Worm (Caenorhabditis elegans) whole organism, L1 larva: ENCODE results near the gene irld-2.
A peak's percentile ranks its signal among the peaks of the same experiment; 100 is the strongest.

ENCODE experiments used
- C04F5.9 ChIP-seq: sonication (generic microtip); optimal IDR thresholded peaks from 2 replicates; lab custom pipeline; 2016; ENCODE audit warnings: missing genetic modification characterization, missing compliant biosample characterization
- C16A3.4 ChIP-seq: fragments of 150-350 bp; optimal IDR thresholded peaks from 2 replicates; lab custom pipeline; 2014; ENCODE audit warnings: missing biosample characterization, missing genetic modification characterization
- C34B4.2 ChIP-seq: sonication (generic microtip); optimal IDR thresholded peaks from 2 replicates; lab custom pipeline; 2017; ENCODE audit warnings: mild to moderate bottlenecking, missing genetic modification characterization, missing compliant biosample characterization
- F16B12.6 ChIP-seq: fragments of 150-350 bp; optimal IDR thresholded peaks from 2 replicates; lab custom pipeline; 2014; ENCODE audit warnings: missing biosample characterization, missing genetic modification characterization
- Y116A8C.19 ChIP-seq: sonication (generic microtip); optimal IDR thresholded peaks from 2 replicates; lab custom pipeline; 2016; ENCODE audit warnings: missing compliant biosample characterization, missing genetic modification characterization, borderline replicate concordance
- ama-1 ChIP-seq: fragments of 150-350 bp; optimal IDR thresholded peaks from 2 replicates; lab custom pipeline; 2014
- blmp-1 ChIP-seq: fragments of 150-350 bp; optimal IDR thresholded peaks from 2 replicates; lab custom pipeline; 2014; ENCODE audit warnings: missing biosample characterization, missing genetic modification characterization
- ceh-63 ChIP-seq: fragments of 200-800 bp; sonication (Bioruptor generic); optimal IDR thresholded peaks from 2 replicates; lab custom pipeline; 2018; ENCODE audit warnings: mild to moderate bottlenecking, missing genetic modification characterization, missing compliant biosample characterization
- ceh-90 ChIP-seq: sonication (generic microtip); optimal IDR thresholded peaks from 2 replicates; lab custom pipeline; 2016; ENCODE audit warnings: missing genetic modification characterization, missing compliant biosample characterization
- dpl-1 ChIP-seq, 3 experiments: fragments of 150-350 bp in 2 of 3; sonication (generic microtip) in 1 of 3; optimal IDR thresholded peaks; 2 replicates each; lab custom pipeline; 2014 to 2017; ENCODE audit warnings: missing biosample characterization in 3 of 3, missing genetic modification characterization in 3 of 3, missing genetic modification reagents in 3 of 3
- efl-1 ChIP-seq, 4 experiments: fragments of 150-350 bp; optimal IDR thresholded peaks in 3 of 4; peaks in 1 of 4; 1 replicate in 1 of 4; 2 replicates in 3 of 4; lab custom pipeline; 2014; ENCODE audit warnings: missing biosample characterization in 2 of 4, missing genetic modification characterization in 2 of 4, missing genetic modification reagents in 2 of 4
- efl-3 ChIP-seq: fragments of 200-800 bp; sonication (Bioruptor generic); optimal IDR thresholded peaks from 2 replicates; lab custom pipeline; 2018; ENCODE audit warnings: mild to moderate bottlenecking, missing genetic modification characterization, missing compliant biosample characterization
- egl-13 ChIP-seq: sonication (generic microtip); optimal IDR thresholded peaks from 2 replicates; lab custom pipeline; 2016; ENCODE audit warnings: missing genotype, missing genetic modification reagents, missing genetic modification characterization, missing compliant biosample characterization
- egl-27 ChIP-seq, 2 experiments: fragments of 150-350 bp in 1 of 2; sonication (generic microtip); optimal IDR thresholded peaks; 3 replicates each; lab custom pipeline; 2017 to 2018; ENCODE audit warnings: missing biosample characterization in 2 of 2, missing genetic modification characterization in 2 of 2, missing genetic modification reagents in 2 of 2
- elt-2 ChIP-seq: sonication (generic microtip); optimal IDR thresholded peaks from 2 replicates; lab custom pipeline; 2016; ENCODE audit warnings: missing genetic modification characterization, mild to moderate bottlenecking, inconsistent platforms, missing compliant biosample characterization, missing genetic modification reagents
- elt-3 ChIP-seq, 6 experiments: fragments of 150-350 bp in 1 of 6; sonication (generic microtip); optimal IDR thresholded peaks; 2 replicates each; lab custom pipeline; 2017 to 2018; ENCODE audit warnings: missing biosample characterization in 6 of 6, missing genetic modification characterization in 6 of 6, inconsistent platforms in 1 of 6
- fkh-10 ChIP-seq: sonication (generic microtip); optimal IDR thresholded peaks from 2 replicates; lab custom pipeline; 2017; ENCODE audit warnings: missing biosample characterization, missing genetic modification reagents, missing genetic modification characterization
- fkh-4 ChIP-seq: sonication (generic microtip); optimal IDR thresholded peaks from 2 replicates; lab custom pipeline; 2016; ENCODE audit warnings: missing compliant biosample characterization, missing genetic modification characterization, borderline replicate concordance
- fkh-8 ChIP-seq: sonication (generic microtip); optimal IDR thresholded peaks from 2 replicates; lab custom pipeline; 2016; ENCODE audit warnings: mild to moderate bottlenecking, missing genetic modification characterization, missing compliant biosample characterization
- fos-1 ChIP-seq: fragments of 150-350 bp; optimal IDR thresholded peaks from 2 replicates; lab custom pipeline; 2014; ENCODE audit warnings: missing biosample characterization, missing genetic modification characterization
- hpl-2 ChIP-seq: fragments of 150-350 bp; optimal IDR thresholded peaks from 2 replicates; lab custom pipeline; 2014; ENCODE audit warnings: missing biosample characterization, missing genetic modification reagents, missing genetic modification characterization
- jun-1 ChIP-seq: fragments of 150-350 bp; optimal IDR thresholded peaks from 2 replicates; lab custom pipeline; 2014; ENCODE audit warnings: missing biosample characterization, missing genetic modification reagents, missing genetic modification characterization
- lin-13 ChIP-seq: fragments of 150-350 bp; optimal IDR thresholded peaks from 2 replicates; lab custom pipeline; 2014; ENCODE audit warnings: missing biosample characterization, missing genetic modification reagents, missing genetic modification characterization
- lin-14 ChIP-seq: fragments of 200-800 bp; sonication (Bioruptor generic); optimal IDR thresholded peaks from 2 replicates; lab custom pipeline; 2018; ENCODE audit warnings: mild to moderate bottlenecking, missing genetic modification characterization, moderate library complexity, missing compliant biosample characterization
- lin-35 ChIP-seq, 2 experiments: fragments of 150-350 bp; optimal IDR thresholded peaks; 2 replicates each; lab custom pipeline; 2014; ENCODE audit warnings: missing biosample characterization in 2 of 2, missing genetic modification characterization in 2 of 2, missing genetic modification reagents in 2 of 2
- lin-39 ChIP-seq: fragments of 150-350 bp; optimal IDR thresholded peaks from 2 replicates; lab custom pipeline; 2014; ENCODE audit warnings: missing biosample characterization, missing genetic modification reagents, missing genetic modification characterization
- lir-3 ChIP-seq: sonication (generic microtip); optimal IDR thresholded peaks from 2 replicates; lab custom pipeline; 2016; ENCODE audit warnings: mild to moderate bottlenecking, missing genetic modification characterization, moderate library complexity, missing compliant biosample characterization; ENCODE audit not compliant: poor library complexity
- mab-9 ChIP-seq: fragments of 200-800 bp; sonication (Bioruptor generic); IDR thresholded peaks from 2 replicates; pipeline ENCODE4 v1.3.6; 2022; ENCODE audit warnings: missing genetic modification reagents, missing genetic modification characterization, missing compliant biosample characterization
- mep-1 ChIP-seq: fragments of 150-350 bp; optimal IDR thresholded peaks from 2 replicates; lab custom pipeline; 2014; ENCODE audit warnings: missing biosample characterization, missing genetic modification characterization
- nhr-19 ChIP-seq: fragments of 200-800 bp; sonication (Bioruptor generic); conservative IDR thresholded peaks from 2 replicates; pipeline ENCODE4 v1.3.6; 2022; ENCODE audit warnings: missing genetic modification characterization, missing compliant biosample characterization
- nhr-20 ChIP-seq: sonication (generic microtip); optimal IDR thresholded peaks from 2 replicates; lab custom pipeline; 2016; ENCODE audit warnings: mild to moderate bottlenecking, missing genetic modification characterization, missing compliant biosample characterization
- nhr-237 ChIP-seq: fragments of 150-350 bp; optimal IDR thresholded peaks from 2 replicates; lab custom pipeline; 2014; ENCODE audit warnings: missing biosample characterization, missing genetic modification characterization
- nhr-28 ChIP-seq: fragments of 150-350 bp; optimal IDR thresholded peaks from 2 replicates; lab custom pipeline; 2014; ENCODE audit warnings: missing biosample characterization, missing genetic modification characterization
- nhr-71 ChIP-seq: sonication (generic microtip); optimal IDR thresholded peaks from 2 replicates; lab custom pipeline; 2016; ENCODE audit warnings: mild to moderate bottlenecking, missing genetic modification characterization, moderate library complexity, missing compliant biosample characterization
- nhr-76 ChIP-seq: sonication (generic microtip); optimal IDR thresholded peaks from 2 replicates; lab custom pipeline; 2017; ENCODE audit warnings: missing biosample characterization, missing genetic modification characterization
- nhr-77 ChIP-seq: fragments of 150-350 bp; optimal IDR thresholded peaks from 2 replicates; lab custom pipeline; 2014; ENCODE audit warnings: missing biosample characterization, missing genetic modification characterization
- nhr-84 ChIP-seq: sonication (generic microtip); optimal IDR thresholded peaks from 2 replicates; lab custom pipeline; 2017; ENCODE audit warnings: missing biosample characterization, missing genetic modification characterization
- nhr-85 ChIP-seq: sonication (generic microtip); peaks from one replicate; lab custom pipeline; 2016; ENCODE audit warnings: missing genetic modification characterization, inconsistent platforms, missing compliant biosample characterization
- pax-3 ChIP-seq: fragments of 200-800 bp; sonication (Bioruptor generic); optimal IDR thresholded peaks from 2 replicates; lab custom pipeline; 2018; ENCODE audit warnings: mild to moderate bottlenecking, missing genetic modification characterization, moderate library complexity, missing compliant biosample characterization
- skn-1 ChIP-seq: fragments of 150-350 bp; optimal IDR thresholded peaks from 2 replicates; lab custom pipeline; 2014; ENCODE audit warnings: missing biosample characterization, missing genetic modification characterization
- snpc-4 ChIP-seq: fragments of 150-350 bp; optimal IDR thresholded peaks from 2 replicates; lab custom pipeline; 2014; ENCODE audit warnings: missing biosample characterization, missing genetic modification characterization
- sptf-1 ChIP-seq: fragments of 150-350 bp; optimal IDR thresholded peaks from 2 replicates; lab custom pipeline; 2014; ENCODE audit warnings: missing biosample characterization, missing genetic modification characterization
- swsn-7 ChIP-seq: sonication (generic microtip); optimal IDR thresholded peaks from 2 replicates; lab custom pipeline; 2016; ENCODE audit warnings: missing genetic modification characterization, missing compliant biosample characterization
- tbx-2 ChIP-seq: sonication (generic microtip); optimal IDR thresholded peaks from 2 replicates; lab custom pipeline; 2016; ENCODE audit warnings: missing genetic modification characterization, missing compliant biosample characterization
- tlp-1 ChIP-seq: fragments of 150-350 bp; optimal IDR thresholded peaks from 2 replicates; lab custom pipeline; 2014; ENCODE audit warnings: missing biosample characterization, missing genetic modification characterization
- unc-130 ChIP-seq: fragments of 150-350 bp; optimal IDR thresholded peaks from 2 replicates; lab custom pipeline; 2017; ENCODE audit warnings: missing biosample characterization, missing genetic modification characterization, inconsistent platforms
- unc-30 ChIP-seq: sonication (generic microtip); optimal IDR thresholded peaks from 2 replicates; lab custom pipeline; 2017; ENCODE audit warnings: missing biosample characterization, missing genetic modification characterization
- unc-62 ChIP-seq: fragments of 150-350 bp; optimal IDR thresholded peaks from 2 replicates; lab custom pipeline; 2014; ENCODE audit warnings: missing biosample characterization, missing genetic modification reagents, missing genetic modification characterization
- unc-98 ChIP-seq: fragments of 200-800 bp; sonication (Bioruptor generic); IDR thresholded peaks from 2 replicates; pipeline ENCODE4 v1.3.6; 2022; ENCODE audit warnings: missing genetic modification characterization, missing compliant biosample characterization
- vab-15 ChIP-seq: sonication (generic microtip); optimal IDR thresholded peaks from 2 replicates; lab custom pipeline; 2017; ENCODE audit warnings: missing genotype, mild to moderate bottlenecking, missing genetic modification characterization, missing compliant biosample characterization
- zag-1 ChIP-seq: fragments of 150-350 bp; optimal IDR thresholded peaks from 2 replicates; lab custom pipeline; 2014; ENCODE audit warnings: missing biosample characterization, missing genetic modification characterization
- zip-4 ChIP-seq: fragments of 200-800 bp; sonication (Bioruptor generic); optimal IDR thresholded peaks from 2 replicates; lab custom pipeline; 2018; ENCODE audit warnings: mild to moderate bottlenecking, missing genetic modification characterization, moderate library complexity, missing compliant biosample characterization
- ztf-11 ChIP-seq, 2 experiments: sonication (generic microtip); optimal IDR thresholded peaks; 2 replicates each; lab custom pipeline; 2016 to 2017; ENCODE audit warnings: missing genetic modification characterization in 2 of 2, missing biosample characterization in 1 of 2, missing compliant biosample characterization in 1 of 2

irld-2 gene

ce11 chrX:13358573-13358972 is 36.3 kb downstream of the irld-2 start:
- TF ChIP-seq nhr-28 (tag; lab: Kevin White, UChicago), result no peak
- peak; percentile 99 for TF ChIP-seq blmp-1 (tag; lab: Kevin White, UChicago)
- TF ChIP-seq zip-4 (GFP tag; lab: Kevin White, UChicago), result peak; percentile 24
- TF ChIP-seq nhr-71 (tag; lab: Kevin White, UChicago), result peak; percentile 97
- TF ChIP-seq efl-3 (GFP tag; lab: Kevin White, UChicago), result no peak
- TF ChIP-seq nhr-20 (tag; lab: Kevin White, UChicago), result peak; percentile 98
- TF ChIP-seq nhr-76, result no peak
- TF ChIP-seq F16B12.6 (tag; lab: Kevin White, UChicago), result no peak
- TF ChIP-seq nhr-77 (tag; lab: Kevin White, UChicago), result peak; percentile 83
- TF ChIP-seq hpl-2, result no peak
- no peak for TF ChIP-seq nhr-84 (tag; lab: Kevin White, UChicago)
- TF ChIP-seq ama-1, result no peak
- TF ChIP-seq lin-35 (GFP tag; optimal IDR thresholded peaks at IDR 0.05; lab: Kevin White, UChicago), result peak; percentile 35 to 85
- peak; percentile 70 for TF ChIP-seq nhr-237 (tag; lab: Kevin White, UChicago)
- TF ChIP-seq unc-130 (tag; lab: Kevin White, UChicago), result peak; percentile 85
- peak in 5 of 6 experiments; percentile 53 to 91 (median 66) for TF ChIP-seq elt-3 (tag; optimal IDR thresholded peaks at IDR 0.05; lab: Kevin White, UChicago)
- TF ChIP-seq C16A3.4 (tag; lab: Kevin White, UChicago), result peak; percentile 84
- TF ChIP-seq ceh-90, result no peak
- peak; percentile 38 to 44 for TF ChIP-seq efl-1 (optimal IDR thresholded peaks at IDR 0.05; lab: Kevin White, UChicago)
- TF ChIP-seq efl-1 (GFP tag; optimal IDR thresholded peaks at IDR 0.05 in 1 of 2; lab: Kevin White, UChicago), result peak in 1 of 2 experiments; percentile 91
- no peak for TF ChIP-seq Y116A8C.19 (tag; lab: Kevin White, UChicago)
- TF ChIP-seq jun-1 (tag; lab: Kevin White, UChicago), result peak; percentile 84
- peak; percentile 71 for TF ChIP-seq swsn-7
- TF ChIP-seq nhr-19 (GFP tag; lab: Robert Waterston, UW), result peak; percentile 97
- no peak for TF ChIP-seq sptf-1 (tag; lab: Kevin White, UChicago)
- TF ChIP-seq fkh-10, result peak; percentile 98
- TF ChIP-seq C04F5.9 (tag; lab: Kevin White, UChicago), result peak; percentile 53
- peak; percentile 82 for TF ChIP-seq elt-2 (tag; lab: Kevin White, UChicago)
- TF ChIP-seq fos-1, result peak; percentile 14
- TF ChIP-seq mab-9 (GFP tag; lab: Robert Waterston, UW), result no peak
- peak; percentile 77 for TF ChIP-seq skn-1 (tag; lab: Kevin White, UChicago)
- TF ChIP-seq pax-3 (tag; lab: Kevin White, UChicago), result no peak
- TF ChIP-seq vab-15 (tag; lab: Kevin White, UChicago), result no peak
- TF ChIP-seq zag-1, result no peak
- TF ChIP-seq lin-13 (GFP tag; lab: Kevin White, UChicago), result peak; percentile 63
- no peak for TF ChIP-seq tlp-1 (tag; lab: Kevin White, UChicago)
- TF ChIP-seq ztf-11 (tag; optimal IDR thresholded peaks at IDR 0.05; lab: Kevin White, UChicago), result no peak
- TF ChIP-seq unc-30 (tag; lab: Kevin White, UChicago), result no peak
- no peak for TF ChIP-seq unc-98
- peak; percentile 76 for TF ChIP-seq mep-1
- TF ChIP-seq fkh-8 (tag; lab: Kevin White, UChicago), result no peak
- TF ChIP-seq fkh-4 (tag; lab: Kevin White, UChicago), result no peak
- TF ChIP-seq dpl-1 (GFP tag; optimal IDR thresholded peaks at IDR 0.05; lab: Kevin White, UChicago), result peak in 2 of 3 experiments; percentile 1 to 35
- TF ChIP-seq C34B4.2 (tag; lab: Kevin White, UChicago), result no peak
- peak; percentile 53 for TF ChIP-seq lir-3 (tag; lab: Kevin White, UChicago)
- TF ChIP-seq nhr-85 (tag; lab: Kevin White, UChicago), result peak; percentile 98
- no peak for TF ChIP-seq lin-39 (tag; lab: Kevin White, UChicago)
- TF ChIP-seq tbx-2 (tag; lab: Kevin White, UChicago), result peak; percentile 90
- peak; percentile 12 for TF ChIP-seq snpc-4 (tag; lab: Kevin White, UChicago)
- TF ChIP-seq egl-27 (tag; optimal IDR thresholded peaks at IDR 0.05; lab: Kevin White, UChicago), result peak; percentile 86 to 93
- TF ChIP-seq egl-13 (tag; lab: Kevin White, UChicago), result no peak
- TF ChIP-seq unc-62, result no peak
- TF ChIP-seq ceh-63 (GFP tag; lab: Kevin White, UChicago), result peak; percentile 61
- peak; percentile 97 for TF ChIP-seq lin-14
